Fruit fly (Drosophila melanogaster) whole organism, embryonic: ENCODE results near the gene CG34453.

ENCODE experiments used
- B-H2 ChIP-seq: fragments of 200-800 bp; sonication (Bioruptor generic); optimal IDR thresholded peaks from 2 replicates; lab custom pipeline; 2018; ENCODE audit warnings: missing biosample characterization, mild to moderate bottlenecking, missing genetic modification characterization
- CG10267 ChIP-seq: fragments of 200-800 bp; sonication (Bioruptor generic); optimal IDR thresholded peaks from 2 replicates; lab custom pipeline; 2018; ENCODE audit warnings: missing biosample characterization, mild to moderate bottlenecking, missing genetic modification characterization, moderate library complexity
- CG10274 ChIP-seq: fragments of 200-800 bp; sonication (Bioruptor generic); optimal IDR thresholded peaks from 3 replicates; lab custom pipeline; 2017; ENCODE audit warnings: missing biosample characterization, mild to moderate bottlenecking, missing genetic modification characterization
- CG12659 ChIP-seq: fragments of 200-800 bp; sonication (Bioruptor generic); optimal IDR thresholded peaks from 3 replicates; lab custom pipeline; 2017; ENCODE audit warnings: mild to moderate bottlenecking, missing biosample characterization, missing genetic modification reagents, missing genetic modification characterization
- CG12744 ChIP-seq: fragments of 200-800 bp; sonication (Bioruptor generic); optimal IDR thresholded peaks from 2 replicates; lab custom pipeline; 2016; ENCODE audit warnings: missing biosample characterization, missing genetic modification characterization
- CG13894 ChIP-seq: fragments of 200-800 bp; sonication (Bioruptor generic); optimal IDR thresholded peaks from 3 replicates; lab custom pipeline; 2018; ENCODE audit warnings: missing biosample characterization, mild to moderate bottlenecking, missing genetic modification characterization, moderate library complexity
- CG14014 ChIP-seq: fragments of 200-800 bp; sonication (Bioruptor generic); IDR thresholded peaks from 2 replicates; pipeline ENCODE4 v1.3.6; 2022; ENCODE audit warnings: missing biosample characterization, missing genetic modification characterization
- CG14710 ChIP-seq: fragments of 200-800 bp; sonication (Bioruptor generic); optimal IDR thresholded peaks from 3 replicates; lab custom pipeline; 2019; ENCODE audit warnings: missing biosample characterization, mild to moderate bottlenecking, missing genetic modification characterization, moderate library complexity
- CG15601 ChIP-seq: fragments of 200-800 bp; sonication (Bioruptor generic); optimal IDR thresholded peaks from 3 replicates; lab custom pipeline; 2019; ENCODE audit warnings: missing biosample characterization, mild to moderate bottlenecking, missing genetic modification characterization, moderate library complexity
- CG1603 ChIP-seq: fragments of 200-800 bp; sonication (Bioruptor generic); optimal IDR thresholded peaks from 2 replicates; lab custom pipeline; 2019; ENCODE audit warnings: missing biosample characterization, mild to moderate bottlenecking, missing genetic modification characterization, moderate library complexity
- CG16815 ChIP-seq: fragments of 200-800 bp; sonication (Bioruptor generic); optimal IDR thresholded peaks from 3 replicates; lab custom pipeline; 2017; ENCODE audit warnings: missing biosample characterization, mild to moderate bottlenecking, missing genetic modification characterization
- CG17829 ChIP-seq: fragments of 200-800 bp; optimal IDR thresholded peaks from 2 replicates; lab custom pipeline; 2019; ENCODE audit warnings: missing biosample characterization, mild to moderate bottlenecking, missing genetic modification characterization, moderate library complexity
- CG18011 ChIP-seq: fragments of 200-800 bp; sonication (Bioruptor generic); optimal IDR thresholded peaks from 2 replicates; lab custom pipeline; 2017; ENCODE audit warnings: missing biosample characterization, missing genetic modification characterization, mild to moderate bottlenecking, moderate library complexity, missing genotype
- CG2129 ChIP-seq: fragments of 200-800 bp; sonication (Bioruptor generic); IDR thresholded peaks from 2 replicates; pipeline ENCODE4 v1.3.6; 2022; ENCODE audit warnings: missing biosample characterization, missing genetic modification characterization; ENCODE audit not compliant: partially characterized antibody
- CG4404 ChIP-seq: fragments of 200-800 bp; sonication (Bioruptor generic); IDR thresholded peaks from 2 replicates; pipeline ENCODE4 v1.3.6; 2022; ENCODE audit warnings: missing biosample characterization, missing genetic modification characterization
- CG7357 ChIP-seq: fragments of 200-800 bp; sonication (Bioruptor generic); IDR thresholded peaks from 3 replicates; pipeline ENCODE4 v1.3.6; 2022; ENCODE audit warnings: missing biosample characterization, missing genetic modification characterization
- CG8924 ChIP-seq: fragments of 200-800 bp; optimal IDR thresholded peaks from 3 replicates; lab custom pipeline; 2019; ENCODE audit warnings: missing biosample characterization, mild to moderate bottlenecking, missing genetic modification characterization, moderate library complexity
- CHES-1-like ChIP-seq: fragments of 200-800 bp; sonication (Bioruptor generic); optimal IDR thresholded peaks from 2 replicates; lab custom pipeline; 2016; ENCODE audit warnings: missing biosample characterization, missing genetic modification characterization
- CTCF ChIP-seq: fragments of 200-800 bp; sonication (Bioruptor generic); optimal IDR thresholded peaks from 2 replicates; lab custom pipeline; 2017; ENCODE audit warnings: missing biosample characterization, mild to moderate bottlenecking, missing genetic modification characterization, moderate library complexity
- Camta ChIP-seq: fragments of 200-800 bp; sonication (Bioruptor generic); optimal IDR thresholded peaks from 2 replicates; lab custom pipeline; 2016; ENCODE audit warnings: missing biosample characterization, missing genetic modification characterization
- Dip3 ChIP-seq: fragments of 200-800 bp; sonication (Bioruptor generic); optimal IDR thresholded peaks from 3 replicates; lab custom pipeline; 2016; ENCODE audit warnings: missing biosample characterization, missing genetic modification characterization
- Ets65A ChIP-seq: fragments of 200-800 bp; sonication (Bioruptor generic); peaks from one replicate; lab custom pipeline; 2016; ENCODE audit warnings: missing biosample characterization, missing genetic modification characterization
- HLHmδ ChIP-seq: fragments of 200-800 bp; sonication (Bioruptor generic); optimal IDR thresholded peaks from 2 replicates; lab custom pipeline; 2018; ENCODE audit warnings: missing biosample characterization, mild to moderate bottlenecking, missing genetic modification characterization, moderate library complexity
- Hsf ChIP-seq: fragments of 200-800 bp; sonication (Bioruptor generic); optimal IDR thresholded peaks from 3 replicates; lab custom pipeline; 2016; ENCODE audit warnings: missing biosample characterization, missing genetic modification characterization
- MBD-R2 ChIP-seq: fragments of 200-800 bp; sonication (Bioruptor generic); IDR thresholded peaks from 2 replicates; pipeline ENCODE4 v1.3.6; 2022; ENCODE audit warnings: missing biosample characterization, missing genetic modification characterization
- Mad ChIP-seq: fragments of 200-800 bp; sonication (Bioruptor generic); optimal IDR thresholded peaks from 2 replicates; lab custom pipeline; 2016; ENCODE audit warnings: missing biosample characterization, missing genetic modification characterization
- Nf-YB ChIP-seq: fragments of 200-800 bp; sonication (Bioruptor generic); optimal IDR thresholded peaks from 3 replicates; lab custom pipeline; 2019; ENCODE audit warnings: missing biosample characterization, mild to moderate bottlenecking, missing genetic modification characterization, moderate library complexity
- Side ChIP-seq: fragments of 200-800 bp; sonication (Bioruptor generic); optimal IDR thresholded peaks from 2 replicates; lab custom pipeline; 2016; ENCODE audit warnings: missing biosample characterization, missing genetic modification characterization
- Six4 ChIP-seq: fragments of 200-800 bp; sonication (Bioruptor generic); optimal IDR thresholded peaks from 2 replicates; lab custom pipeline; 2016; ENCODE audit warnings: missing biosample characterization, missing genetic modification characterization
- Sox100B ChIP-seq: fragments of 200-800 bp; sonication (Bioruptor generic); optimal IDR thresholded peaks from 3 replicates; lab custom pipeline; 2018; ENCODE audit warnings: missing biosample characterization, mild to moderate bottlenecking, missing genetic modification characterization
- Sry-β ChIP-seq: fragments of 200-800 bp; sonication (Bioruptor generic); optimal IDR thresholded peaks from 2 replicates; lab custom pipeline; 2018; ENCODE audit warnings: missing biosample characterization, mild to moderate bottlenecking, missing genetic modification characterization, moderate library complexity
- Ssrp ChIP-seq: fragments of 200-800 bp; sonication (Bioruptor generic); optimal IDR thresholded peaks from 2 replicates; lab custom pipeline; 2018; ENCODE audit warnings: missing biosample characterization, mild to moderate bottlenecking, missing genetic modification characterization, moderate library complexity
- Xbp1 ChIP-seq: fragments of 200-800 bp; sonication (Bioruptor generic); optimal IDR thresholded peaks from 3 replicates; lab custom pipeline; 2016; ENCODE audit warnings: missing biosample characterization, mild to moderate bottlenecking, missing genetic modification characterization
- ato ChIP-seq: fragments of 200-800 bp; sonication (Bioruptor generic); IDR thresholded peaks from 2 replicates; pipeline ENCODE4 v1.3.6; 2022; ENCODE audit warnings: missing biosample characterization, missing genetic modification characterization; ENCODE audit not compliant: partially characterized antibody
- caup ChIP-seq: fragments of 200-800 bp; sonication (Bioruptor generic); optimal IDR thresholded peaks from 3 replicates; lab custom pipeline; 2017; ENCODE audit warnings: missing biosample characterization, mild to moderate bottlenecking, missing genetic modification characterization, moderate library complexity; ENCODE audit not compliant: severe bottlenecking
- dmrt99B ChIP-seq: fragments of 200-800 bp; sonication (Bioruptor generic); optimal IDR thresholded peaks from 2 replicates; lab custom pipeline; 2018; ENCODE audit warnings: missing biosample characterization, mild to moderate bottlenecking, missing genetic modification characterization, moderate library complexity
- fu2 ChIP-seq: fragments of 200-800 bp; sonication (Bioruptor generic); optimal IDR thresholded peaks from 2 replicates; lab custom pipeline; 2016; ENCODE audit warnings: missing biosample characterization, missing genetic modification characterization
- jing ChIP-seq: fragments of 200-800 bp; sonication (Bioruptor generic); optimal IDR thresholded peaks from 2 replicates; lab custom pipeline; 2018; ENCODE audit warnings: missing biosample characterization, mild to moderate bottlenecking, missing genetic modification characterization
- knrl ChIP-seq: fragments of 200-800 bp; sonication (Bioruptor generic); IDR thresholded peaks from 3 replicates; pipeline ENCODE4 v1.3.6; 2022; ENCODE audit warnings: missing biosample characterization, missing genetic modification characterization; ENCODE audit not compliant: partially characterized antibody
- mld ChIP-seq: fragments of 200-800 bp; sonication (Bioruptor generic); IDR thresholded peaks from 3 replicates; pipeline ENCODE4 v1.3.6; 2022; ENCODE audit warnings: missing biosample characterization, missing genetic modification characterization; ENCODE audit not compliant: partially characterized antibody
- peb ChIP-seq: fragments of 200-800 bp; sonication (Bioruptor generic); IDR thresholded peaks from 2 replicates; pipeline ENCODE4 v1.3.6; 2022; ENCODE audit warnings: missing biosample characterization, missing genetic modification characterization
- prd ChIP-seq, 3 experiments: fragments of >200 bp in 2 of 3; fragments of 200-800 bp in 1 of 3; sonication (Bioruptor generic) in 1 of 3; optimal IDR thresholded peaks in 2 of 3; IDR thresholded peaks in 1 of 3; 2 replicates in 2 of 3; 3 replicates in 1 of 3; pipeline versions ENCODE4 v1.3.6 to Lab custom; 2017 to 2022; ENCODE audit warnings: missing biosample characterization in 1 of 3, missing genetic modification characterization in 1 of 3
- psq ChIP-seq: fragments of 200-800 bp; sonication (Bioruptor generic); optimal IDR thresholded peaks from 2 replicates; lab custom pipeline; 2017; ENCODE audit warnings: missing biosample characterization, missing genetic modification characterization
- sisA ChIP-seq: fragments of 200-800 bp; sonication (Bioruptor generic); IDR thresholded peaks from 2 replicates; pipeline ENCODE4 v1.3.6; 2022; ENCODE audit warnings: missing biosample characterization, missing genetic modification characterization
- so ChIP-seq: fragments of 200-800 bp; sonication (Bioruptor generic); IDR thresholded peaks from 3 replicates; pipeline ENCODE4 v1.3.6; 2022; ENCODE audit warnings: missing biosample characterization, missing genetic modification characterization
- stwl ChIP-seq: fragments of 200-800 bp; sonication (Bioruptor generic); optimal IDR thresholded peaks from 3 replicates; lab custom pipeline; 2018; ENCODE audit warnings: missing biosample characterization, mild to moderate bottlenecking, missing genetic modification characterization, moderate library complexity
- tgo ChIP-seq: fragments of 200-800 bp; sonication (Bioruptor generic); IDR thresholded peaks from 3 replicates; pipeline ENCODE4 v1.3.6; 2022; ENCODE audit warnings: missing biosample characterization, missing genetic modification characterization
- tio ChIP-seq: fragments of 200-800 bp; sonication (Bioruptor generic); optimal IDR thresholded peaks from 2 replicates; lab custom pipeline; 2017; ENCODE audit warnings: missing biosample characterization, missing genetic modification characterization, inconsistent platforms
- unpg ChIP-seq: fragments of 200-800 bp; sonication (Bioruptor generic); optimal IDR thresholded peaks from 3 replicates; lab custom pipeline; 2018; ENCODE audit warnings: missing biosample characterization, mild to moderate bottlenecking, missing genetic modification characterization, moderate library complexity

Gene CG34453

dm6 chr3L:205723-206284, 27.3 kb downstream of the CG34453 start, which contains the start of the genes Gk1 and CG13876 (continued):
- TF ChIP-seq B-H2, result peak; percentile 97
- peak; percentile 100 for TF ChIP-seq CG14710 (tag; lab: Kevin White, UChicago)
- TF ChIP-seq CG16815 (GFP tag; lab: Kevin White, UChicago), result no peak
- peak; percentile 98 for TF ChIP-seq CG8924 (tag; lab: Kevin White, UChicago)
- TF ChIP-seq caup, result peak; percentile 95
- TF ChIP-seq tgo (GFP tag; lab: Robert Waterston, UW), result peak; percentile 94
- TF ChIP-seq Sox100B (GFP tag; lab: Kevin White, UChicago), result no peak
- peak; percentile 27 for TF ChIP-seq CHES-1-like
- TF ChIP-seq tio (GFP tag; lab: Kevin White, UChicago), result no peak
- peak; percentile 45 for TF ChIP-seq Side (GFP tag; lab: Kevin White, UChicago)
- TF ChIP-seq dmrt99B (tag; lab: Kevin White, UChicago), result peak; percentile 96
- peak; percentile 57 for TF ChIP-seq fu2 (GFP tag; lab: Kevin White, UChicago)
- peak; percentile 64 for TF ChIP-seq Mad
- peak; percentile 92 for TF ChIP-seq Ets65A (GFP tag; lab: Kevin White, UChicago)
- no peak for TF ChIP-seq CG2129 (GFP tag; lab: Robert Waterston, UW)
- TF ChIP-seq prd (optimal IDR thresholded peaks at IDR 0.05; lab: Kevin White, UChicago), result no peak
- TF ChIP-seq prd (GFP tag; IDR thresholded peaks at IDR 0.05; lab: Robert Waterston, UW), result peak; percentile 93
- TF ChIP-seq CG7357 (GFP tag; lab: Robert Waterston, UW), result peak; percentile 76
- TF ChIP-seq MBD-R2 (GFP tag; lab: Robert Waterston, UW), result peak; percentile 94
- peak; percentile 25 for TF ChIP-seq CTCF (GFP tag; lab: Kevin White, UChicago)
- no peak for TF ChIP-seq CG15601 (tag; lab: Kevin White, UChicago)
- TF ChIP-seq Sry-β (GFP tag; lab: Kevin White, UChicago), result peak; percentile 30
- no peak; the same call in 2 of the 3 replicates for TF ChIP-seq knrl (GFP tag; lab: Robert Waterston, UW)
- peak; percentile 95 for TF ChIP-seq so (GFP tag; lab: Robert Waterston, UW)
- TF ChIP-seq CG4404 (GFP tag; lab: Robert Waterston, UW), result peak; percentile 65
- peak; percentile 97 for TF ChIP-seq CG17829 (tag; lab: Kevin White, UChicago)
- TF ChIP-seq CG13894 (tag; lab: Kevin White, UChicago), result peak; percentile 98
- peak; percentile 93 for TF ChIP-seq Xbp1 (GFP tag; lab: Kevin White, UChicago)
- peak; percentile 78 for TF ChIP-seq psq (GFP tag; lab: Kevin White, UChicago)
- peak; percentile 74 for TF ChIP-seq stwl
- peak; percentile 78 for TF ChIP-seq peb (GFP tag; lab: Robert Waterston, UW)
- TF ChIP-seq sisA, result peak; percentile 81
- no peak for TF ChIP-seq jing (GFP tag; lab: Kevin White, UChicago)
- TF ChIP-seq Nf-YB (GFP tag; lab: Kevin White, UChicago), result peak; percentile 85
- peak; percentile 80 for TF ChIP-seq CG18011 (GFP tag; lab: Kevin White, UChicago)
- peak; percentile 94 for TF ChIP-seq Ssrp
- TF ChIP-seq CG1603 (tag; lab: Kevin White, UChicago), result peak; percentile 76
- TF ChIP-seq CG14014 (GFP tag; lab: Robert Waterston, UW), result peak; percentile 96
- TF ChIP-seq mld, result no peak
- peak; percentile 98 for TF ChIP-seq unpg
- TF ChIP-seq CG12659, result peak; percentile 98
- TF ChIP-seq ato (GFP tag; lab: Robert Waterston, UW), result no peak
- TF ChIP-seq HLHmδ, result no peak
- TF ChIP-seq Dip3 (GFP tag; lab: Kevin White, UChicago), result peak; percentile 45
- TF ChIP-seq Camta (GFP tag; lab: Kevin White, UChicago), result peak; percentile 44
- peak; percentile 86 for TF ChIP-seq Six4 (GFP tag; lab: Kevin White, UChicago)
- TF ChIP-seq Hsf (GFP tag; lab: Kevin White, UChicago), result peak; percentile 67
- TF ChIP-seq CG10274 (GFP tag; lab: Kevin White, UChicago), result peak; percentile 79
- peak; percentile 91 for TF ChIP-seq CG10267
- TF ChIP-seq CG12744 (GFP tag; lab: Kevin White, UChicago), result peak; percentile 62
